Worm (Caenorhabditis elegans) whole organism, mixed stage, embryonic: ENCODE results near the gene xrn-1.

Source experiments
- lin-13 ChIP-seq: fragments of 150-350 bp; optimal IDR thresholded peaks from 2 replicates; lab custom pipeline; 2014; ENCODE audit warnings: missing biosample characterization, missing genetic modification characterization
- nhr-2 ChIP-seq: fragments of 150-350 bp; optimal IDR thresholded peaks from 2 replicates; lab custom pipeline; 2014; ENCODE audit warnings: missing biosample characterization, missing genetic modification characterization
- snpc-4 ChIP-seq: fragments of 150-350 bp; optimal IDR thresholded peaks from 2 replicates; lab custom pipeline; 2014; ENCODE audit warnings: missing biosample characterization, missing genetic modification characterization

ce11 chrII:14065486-14065885 is 3.2 kb upstream of the xrn-1 start:
- no peak for TF ChIP-seq snpc-4
- TF ChIP-seq lin-13 (tag; lab: Kevin White, UChicago), result no peak
- TF ChIP-seq nhr-2 (tag; lab: Kevin White, UChicago), result no peak
